Worm (Caenorhabditis elegans) whole organism, early embryonic: ENCODE measurements around the gene K06H6.4.

Experiments
- aly-1 ChIP-seq: sonication (generic microtip); optimal IDR thresholded peaks from 2 replicates; lab custom pipeline; 2016; ENCODE audit warnings: missing genetic modification characterization, missing compliant biosample characterization
- ama-1 ChIP-seq: fragments of 150-350 bp; optimal IDR thresholded peaks from 2 replicates; lab custom pipeline; 2014
- ceh-13 ChIP-seq: fragments of 200-800 bp; sonication (Bioruptor generic); optimal IDR thresholded peaks from 2 replicates; lab custom pipeline; 2018; ENCODE audit warnings: mild to moderate bottlenecking, missing genetic modification characterization, missing compliant biosample characterization
- ets-7 ChIP-seq: sonication (generic microtip); optimal IDR thresholded peaks from 2 replicates; lab custom pipeline; 2016; ENCODE audit warnings: missing genotype, missing genetic modification characterization, missing compliant biosample characterization
- flt-1 ChIP-seq: fragments of 200-800 bp; sonication (Bioruptor generic); IDR thresholded peaks from 2 replicates; pipeline ENCODE4 v1.3.6; 2022; ENCODE audit warnings: missing genetic modification characterization, missing compliant biosample characterization
- pes-1 ChIP-seq: fragments of 200-800 bp; sonication (Bioruptor generic); IDR thresholded peaks from 2 replicates; pipeline ENCODE4 v1.3.6; 2022; ENCODE audit warnings: missing genetic modification reagents, missing genetic modification characterization, missing compliant biosample characterization
- tbx-37 ChIP-seq: fragments of 200-800 bp; sonication (Bioruptor generic); conservative IDR thresholded peaks from 2 replicates; pipeline ENCODE4 v1.3.6; 2022; ENCODE audit warnings: missing genetic modification reagents, missing genetic modification characterization, missing compliant biosample characterization

- TF ChIP-seq ama-1 (lab: Kevin White, UChicago) (no peak), aly-1 (tag; lab: Kevin White, UChicago) (no peak), tbx-37 (GFP tag; lab: Robert Waterston, UW) (no peak), ets-7 (no peak), flt-1 (GFP tag; lab: Robert Waterston, UW) (no peak), ceh-13 (GFP tag; lab: Kevin White, UChicago) (no peak), pes-1 (GFP tag; lab: Robert Waterston, UW) (no peak)
Observed at ce11 chrV:610217-610616, 31.1 kb downstream of the K06H6.4 start, which contains the start of gene nhr-90.
